Fruit fly (Drosophila melanogaster) whole organism, prepupa: ENCODE measurements around the gene Klp98A.
A peak's percentile ranks its signal among the peaks of the same experiment; 100 is the strongest.

Experiments used
- CG11294 ChIP-seq: fragments of 200-800 bp; sonication (Bioruptor generic); IDR thresholded peaks from 2 replicates; pipeline ENCODE4 v1.3.6; 2022; ENCODE audit warnings: missing biosample characterization, missing genetic modification characterization
- CG8119 ChIP-seq: fragments of 200-800 bp; sonication (Bioruptor generic); IDR thresholded peaks from 3 replicates; pipeline ENCODE4 v1.3.6; 2022; ENCODE audit warnings: missing biosample characterization, missing genetic modification characterization
- Hr39 ChIP-seq: fragments of 200-800 bp; sonication (Bioruptor generic); optimal IDR thresholded peaks from 2 replicates; lab custom pipeline; 2016; ENCODE audit warnings: missing biosample characterization, missing genetic modification characterization
- dac ChIP-seq: fragments of 200-800 bp; sonication (Bioruptor generic); optimal IDR thresholded peaks from 2 replicates; lab custom pipeline; 2017; ENCODE audit warnings: missing biosample characterization, mild to moderate bottlenecking, missing genetic modification characterization

- TF ChIP-seq dac (GFP tag; lab: Kevin White, UChicago) (no peak), Hr39 (GFP tag; lab: Kevin White, UChicago) (peak; percentile 32), CG11294 (no peak), CG8119 (peak; percentile 48; the same call in 2 of the 3 replicates)
Observed at dm6 chr3R:27604636-27605443, 45.9 kb upstream of the Klp98A start.
